Worm (Caenorhabditis elegans): Measurements from ENCODE around the gene ugt-1.

The ugt-1 gene

ce11 chrV:10382142-10382541, 13.3 kb upstream of the ugt-1 start, which contains the start of gene pqn-2:
Gene pqn-2 (plus strand): TSS chrV:10382442.
- TF ChIP-seq K09A11.1 (tag; optimal IDR thresholded peaks at IDR 0.05; ENCODE audit: insufficient read depth) (no peak), ceh-48 (tag; optimal IDR thresholded peaks at IDR 0.05) (no peak), ama-1 (optimal IDR thresholded peaks at IDR 0.05) (no peak), eyg-1 (tag; optimal IDR thresholded peaks at IDR 0.05) (no peak), ztf-16 (tag; optimal IDR thresholded peaks at IDR 0.05) (no peak), hlh-8 (tag; optimal IDR thresholded peaks at IDR 0.05) (no peak), sox-2 (GFP tag; IDR thresholded peaks at IDR 0.05) (no peak), syd-9 (tag; optimal IDR thresholded peaks at IDR 0.05) (no peak), tbx-2 (tag; optimal IDR thresholded peaks at IDR 0.05) (no peak), che-1 (tag; optimal IDR thresholded peaks at IDR 0.05) (no peak), pha-4 (tag; optimal IDR thresholded peaks at IDR 0.05) (no peak)

ce11 chrV:10383950-10384349, 11.5 kb upstream of the ugt-1 start, which contains the start of gene spe-10:
Gene spe-10 (plus strand): TSS chrV:10384250.
- TF ChIP-seq npax-4 (tag; optimal IDR thresholded peaks at IDR 0.05) (no peak), C08G9.2 (tag; optimal IDR thresholded peaks at IDR 0.05) (no peak), C38D4.7 (GFP tag; optimal IDR thresholded peaks at IDR 0.05) (no peak), pha-2 (tag; optimal IDR thresholded peaks at IDR 0.05) (no peak)

DNA sequence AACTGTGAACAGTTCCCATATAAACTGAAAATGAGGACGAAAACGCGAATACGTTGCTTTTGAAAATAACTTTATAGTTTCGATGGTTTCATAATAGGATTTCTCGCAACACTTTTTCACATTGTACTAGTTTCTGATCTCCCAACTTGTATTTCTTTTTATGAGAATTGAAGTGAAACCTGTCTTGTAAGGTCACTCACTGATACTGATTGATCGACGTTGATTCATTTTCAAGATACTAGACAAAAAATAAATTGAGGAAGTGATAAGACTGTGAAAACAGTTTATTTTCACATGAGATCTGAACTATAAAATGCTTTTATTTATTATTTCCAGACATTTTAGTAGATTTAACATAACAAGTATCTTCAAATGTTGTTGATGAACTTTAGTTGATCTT, 8.1 kb upstream of the ugt-1 start:
- TF ChIP-seq T23F11.4 (GFP tag; optimal IDR thresholded peaks at IDR 0.05) (no peak), nfya-1 (tag; optimal IDR thresholded peaks at IDR 0.05) (no peak), gmeb-2 (tag; optimal IDR thresholded peaks at IDR 0.05) (no peak), lim-6 (tag; optimal IDR thresholded peaks at IDR 0.05) (no peak), unc-3 (GFP tag; conservative IDR thresholded peaks at IDR 0.05) (no peak), unc-3 (tag; optimal IDR thresholded peaks at IDR 0.05) (no peak), ztf-16 (tag; optimal IDR thresholded peaks at IDR 0.05) (no peak), ceh-31 (tag; optimal IDR thresholded peaks at IDR 0.05) (no peak), ttx-3 (tag; optimal IDR thresholded peaks at IDR 0.05) (no peak), dmd-4 (tag; optimal IDR thresholded peaks at IDR 0.05; ENCODE audit: borderline replicate concordance) (no peak), ceh-9 (tag; optimal IDR thresholded peaks at IDR 0.05) (no peak)

DNA sequence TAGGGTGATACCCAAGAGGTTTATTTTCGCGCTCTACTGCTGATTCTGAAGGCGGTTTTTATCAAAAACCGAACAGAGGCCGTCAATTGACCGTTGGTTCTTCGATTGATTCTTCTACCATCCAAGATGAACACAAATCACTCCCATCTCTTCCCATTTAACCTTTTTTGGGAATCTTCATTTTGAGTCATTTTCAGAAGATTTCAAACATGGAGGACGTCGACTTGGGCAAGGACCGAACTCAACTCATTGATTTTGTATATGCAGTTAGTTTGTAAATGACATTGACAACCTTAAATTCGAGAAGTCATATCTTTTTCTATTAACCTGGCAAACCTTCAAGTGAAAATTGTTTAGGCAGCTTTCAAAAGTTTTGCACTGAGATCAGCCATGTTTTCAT, 7.1 kb upstream of the ugt-1 start, which contains the start of gene AC3.5:
AC3.5 (plus strand) TSS at position 210 of the 400 bp plus-strand sequence.
- TF ChIP-seq unc-55 (GFP tag; optimal IDR thresholded peaks at IDR 0.05) (no peak), pqm-1 (tag; optimal IDR thresholded peaks at IDR 0.05) (no peak), hlh-6 (tag; optimal IDR thresholded peaks at IDR 0.05) (no peak), ceh-48 (tag; optimal IDR thresholded peaks at IDR 0.05) (no peak), ttx-3 (tag; optimal IDR thresholded peaks at IDR 0.05) (no peak), ceh-2 (tag; optimal IDR thresholded peaks at IDR 0.05) (no peak), elt-4 (tag; optimal IDR thresholded peaks at IDR 0.05) (no peak)

- no peak for TF ChIP-seq sox-2 (GFP tag; IDR thresholded peaks at IDR 0.05)
- no peak for TF ChIP-seq ceh-9 (tag; optimal IDR thresholded peaks at IDR 0.05)
- no peak for TF ChIP-seq sdc-2 (tag; optimal IDR thresholded peaks at IDR 0.05)
- TF ChIP-seq sox-4 (tag; optimal IDR thresholded peaks at IDR 0.05), result no peak
- TF ChIP-seq unc-3 (GFP tag; conservative IDR thresholded peaks at IDR 0.05), result no peak
- TF ChIP-seq unc-3 (tag; optimal IDR thresholded peaks at IDR 0.05), result no peak
- no peak for TF ChIP-seq hlh-30 (tag; optimal IDR thresholded peaks at IDR 0.05; ENCODE audit: insufficient read depth)
These were observed 1.8 kb upstream of the ugt-1 start for ce11 chrV:10393708-10394107.

DNA sequence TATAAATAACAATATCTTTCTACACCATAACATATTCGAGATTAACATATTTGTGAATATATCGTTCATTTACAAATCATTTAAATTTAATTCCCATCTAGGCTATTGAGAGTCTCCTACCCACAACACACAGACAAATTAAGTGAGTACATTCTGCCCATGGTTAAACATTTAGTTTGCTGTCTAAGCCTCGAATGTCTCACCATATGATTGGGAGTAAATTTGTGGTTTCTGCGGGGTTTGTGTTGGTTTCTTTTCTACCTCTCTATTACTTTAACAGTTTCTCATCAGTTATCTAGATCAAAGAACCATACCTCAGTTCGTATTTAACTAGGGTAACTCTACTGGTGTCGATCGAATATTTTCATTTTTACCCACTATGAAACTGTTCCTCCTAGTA, 3.0 kb downstream of the ugt-1 start, which contains the start of gene ugt-2:
ugt-2 (plus strand) TSS at position 371 of the 400 bp plus-strand sequence.
- TF ChIP-seq hlh-30 (tag; optimal IDR thresholded peaks at IDR 0.05; ENCODE audit: insufficient read depth) (no peak), ceh-30 (tag; optimal IDR thresholded peaks at IDR 0.05) (no peak), hlh-15 (tag; optimal IDR thresholded peaks at IDR 0.05) (no peak), pros-1 (tag; optimal IDR thresholded peaks at IDR 0.05) (no peak), ahr-1 (tag; optimal IDR thresholded peaks at IDR 0.05) (no peak), ceh-22 (tag; optimal IDR thresholded peaks at IDR 0.05) (no peak), unc-42 (tag; optimal IDR thresholded peaks at IDR 0.05) (no peak), lin-11 (tag; optimal IDR thresholded peaks at IDR 0.05) (no peak), ceh-34 (tag; optimal IDR thresholded peaks at IDR 0.05) (no peak), nhr-232 (tag; optimal IDR thresholded peaks at IDR 0.05) (no peak), sox-2 (GFP tag; IDR thresholded peaks at IDR 0.05) (no peak), fax-1 (tag; optimal IDR thresholded peaks at IDR 0.05) (no peak)

Data from whole organism, late embryonic.